Worm (Caenorhabditis elegans) whole organism, L3 larva: ENCODE results near the gene F40G9.14.

ENCODE experiments used
- R02D3.7 ChIP-seq: fragments of 150-350 bp; optimal IDR thresholded peaks from 2 replicates; lab custom pipeline; 2014; ENCODE audit warnings: missing biosample characterization, missing genetic modification characterization
- ZK546.5 ChIP-seq: sonication (generic microtip); optimal IDR thresholded peaks from 2 replicates; lab custom pipeline; 2017; ENCODE audit warnings: missing biosample characterization, missing genetic modification characterization
- aly-2 ChIP-seq: fragments of 150-350 bp; optimal IDR thresholded peaks from 2 replicates; lab custom pipeline; 2014; ENCODE audit warnings: missing biosample characterization, missing genetic modification characterization
- ama-1 ChIP-seq: fragments of 150-350 bp; optimal IDR thresholded peaks from 2 replicates; lab custom pipeline; 2018
- ceh-16 ChIP-seq: sonication (generic microtip); optimal IDR thresholded peaks from 2 replicates; lab custom pipeline; 2017; ENCODE audit warnings: missing biosample characterization, missing genetic modification characterization
- ceh-28 ChIP-seq: fragments of 150-350 bp; optimal IDR thresholded peaks from 2 replicates; lab custom pipeline; 2014; ENCODE audit warnings: missing biosample characterization, missing genetic modification reagents, missing genetic modification characterization
- ceh-82 ChIP-seq: fragments of 150-350 bp; optimal IDR thresholded peaks from 2 replicates; lab custom pipeline; 2014; ENCODE audit warnings: missing biosample characterization, missing genetic modification characterization
- ceh-9 ChIP-seq: sonication (generic microtip); optimal IDR thresholded peaks from 2 replicates; lab custom pipeline; 2018; ENCODE audit warnings: missing biosample characterization, missing genetic modification characterization
- daf-12 ChIP-seq: fragments of 150-350 bp; optimal IDR thresholded peaks from 2 replicates; lab custom pipeline; 2014; ENCODE audit warnings: missing biosample characterization, missing genetic modification reagents, missing genetic modification characterization
- egl-27 ChIP-seq: sonication (generic microtip); optimal IDR thresholded peaks from 4 replicates; lab custom pipeline; 2017; ENCODE audit warnings: missing biosample characterization, missing genetic modification reagents, missing genetic modification characterization
- egl-5 ChIP-seq: fragments of 150-350 bp; optimal IDR thresholded peaks from 2 replicates; lab custom pipeline; 2017; ENCODE audit warnings: missing biosample characterization, missing genetic modification reagents, missing genetic modification characterization, inconsistent platforms
- elt-1 ChIP-seq: fragments of 150-350 bp; optimal IDR thresholded peaks from 2 replicates; lab custom pipeline; 2014; ENCODE audit warnings: missing biosample characterization, missing genetic modification characterization
- elt-2 ChIP-seq: sonication (generic microtip); optimal IDR thresholded peaks from 2 replicates; lab custom pipeline; 2016; ENCODE audit warnings: missing genetic modification reagents, mild to moderate bottlenecking, missing genetic modification characterization, missing compliant biosample characterization
- elt-3 ChIP-seq, 3 experiments: fragments of 150-350 bp in 1 of 3; sonication (generic microtip) in 2 of 3; optimal IDR thresholded peaks; 2 replicates in 2 of 3; 4 replicates in 1 of 3; lab custom pipeline; 2014 to 2017; ENCODE audit warnings: missing biosample characterization in 3 of 3, missing genetic modification characterization in 3 of 3
- eor-1 ChIP-seq, 2 experiments: fragments of 150-350 bp; optimal IDR thresholded peaks; 2 replicates each; lab custom pipeline; 2014 to 2018; ENCODE audit warnings: missing biosample characterization in 2 of 2, missing genetic modification characterization in 2 of 2
- fkh-10 ChIP-seq: sonication (generic microtip); optimal IDR thresholded peaks from 2 replicates; lab custom pipeline; 2017; ENCODE audit warnings: missing biosample characterization, missing genetic modification reagents, missing genetic modification characterization
- fkh-2 ChIP-seq: fragments of 150-350 bp; optimal IDR thresholded peaks from 2 replicates; lab custom pipeline; 2014; ENCODE audit warnings: missing biosample characterization, missing genetic modification reagents, missing genetic modification characterization
- fos-1 ChIP-seq: fragments of 150-350 bp; optimal IDR thresholded peaks from 2 replicates; lab custom pipeline; 2014; ENCODE audit warnings: missing biosample characterization, missing genetic modification characterization
- hmg-11 ChIP-seq: sonication (generic microtip); optimal IDR thresholded peaks from 2 replicates; lab custom pipeline; 2016; ENCODE audit warnings: missing genetic modification characterization, missing compliant biosample characterization
- jun-1 ChIP-seq: fragments of 150-350 bp; optimal IDR thresholded peaks from 2 replicates; lab custom pipeline; 2014; ENCODE audit warnings: missing biosample characterization, missing genetic modification reagents, missing genetic modification characterization
- lin-15B ChIP-seq: fragments of 150-350 bp; optimal IDR thresholded peaks from 2 replicates; lab custom pipeline; 2014; ENCODE audit warnings: missing biosample characterization, missing genetic modification characterization
- lin-39 ChIP-seq: fragments of 150-350 bp; optimal IDR thresholded peaks from 2 replicates; lab custom pipeline; 2018; ENCODE audit warnings: missing biosample characterization, missing genetic modification reagents, missing genetic modification characterization
- lsy-12 ChIP-seq: sonication (generic microtip); optimal IDR thresholded peaks from 2 replicates; lab custom pipeline; 2016; ENCODE audit warnings: mild to moderate bottlenecking, missing genetic modification characterization, missing compliant biosample characterization
- mdl-1 ChIP-seq: fragments of 150-350 bp; optimal IDR thresholded peaks from 2 replicates; lab custom pipeline; 2014; ENCODE audit warnings: missing biosample characterization, missing genetic modification characterization
- mml-1 ChIP-seq: fragments of 150-350 bp; sonication (generic microtip); optimal IDR thresholded peaks from 3 replicates; lab custom pipeline; 2014; ENCODE audit warnings: missing biosample characterization, missing genetic modification characterization
- nfya-1 ChIP-seq: sonication (generic microtip); optimal IDR thresholded peaks from 2 replicates; lab custom pipeline; 2017; ENCODE audit warnings: missing genetic modification characterization, mild to moderate bottlenecking, missing compliant biosample characterization, antibody characterized with exemption, moderate library complexity; ENCODE audit not compliant: insufficient read depth
- nhr-11 ChIP-seq: fragments of 150-350 bp; optimal IDR thresholded peaks from 2 replicates; lab custom pipeline; 2014; ENCODE audit warnings: missing biosample characterization, missing genetic modification characterization
- nhr-12 ChIP-seq: fragments of 150-350 bp; optimal IDR thresholded peaks from 2 replicates; lab custom pipeline; 2014; ENCODE audit warnings: missing biosample characterization, missing genetic modification characterization
- nhr-23 ChIP-seq: fragments of 150-350 bp; optimal IDR thresholded peaks from 2 replicates; lab custom pipeline; 2014; ENCODE audit warnings: missing biosample characterization, missing genetic modification reagents, missing genetic modification characterization
- nhr-237 ChIP-seq: fragments of 150-350 bp; optimal IDR thresholded peaks from 2 replicates; lab custom pipeline; 2014; ENCODE audit warnings: missing biosample characterization, missing genetic modification characterization
- nhr-25 ChIP-seq: sonication (generic microtip); optimal IDR thresholded peaks from 2 replicates; lab custom pipeline; 2017; ENCODE audit warnings: missing biosample characterization, missing genetic modification characterization
- nhr-28 ChIP-seq: fragments of 150-350 bp; optimal IDR thresholded peaks from 2 replicates; lab custom pipeline; 2014; ENCODE audit warnings: missing biosample characterization, missing genetic modification characterization
- nhr-43 ChIP-seq: sonication (generic microtip); optimal IDR thresholded peaks from 2 replicates; lab custom pipeline; 2016; ENCODE audit warnings: mild to moderate bottlenecking, missing genetic modification characterization, missing compliant biosample characterization; ENCODE audit not compliant: poor library complexity, severe bottlenecking
- nhr-67 ChIP-seq: fragments of 150-350 bp; optimal IDR thresholded peaks from 2 replicates; lab custom pipeline; 2014; ENCODE audit warnings: missing biosample characterization, missing genetic modification characterization
- nhr-76 ChIP-seq: fragments of 150-350 bp; sonication (generic microtip); optimal IDR thresholded peaks from 5 replicates; lab custom pipeline; 2014; ENCODE audit warnings: missing biosample characterization, missing genetic modification characterization
- nhr-77 ChIP-seq: fragments of 150-350 bp; optimal IDR thresholded peaks from 2 replicates; lab custom pipeline; 2014; ENCODE audit warnings: missing biosample characterization, missing genetic modification characterization
- pha-4 ChIP-seq: fragments of 150-350 bp; optimal IDR thresholded peaks from 2 replicates; lab custom pipeline; 2014; ENCODE audit warnings: missing biosample characterization, missing genetic modification reagents, missing genetic modification characterization
- pqm-1 ChIP-seq: fragments of 150-350 bp; optimal IDR thresholded peaks from 2 replicates; lab custom pipeline; 2017; ENCODE audit warnings: missing biosample characterization, missing genetic modification characterization, inconsistent platforms
- sea-2 ChIP-seq: fragments of 150-350 bp; sonication (generic microtip); optimal IDR thresholded peaks from 4 replicates; lab custom pipeline; 2014; ENCODE audit warnings: missing biosample characterization, missing genetic modification reagents, missing genetic modification characterization
- skn-1 ChIP-seq: fragments of 150-350 bp; optimal IDR thresholded peaks from 2 replicates; lab custom pipeline; 2014; ENCODE audit warnings: missing biosample characterization, missing genetic modification characterization
- snpc-4 ChIP-seq: fragments of 150-350 bp; optimal IDR thresholded peaks from 2 replicates; lab custom pipeline; 2014; ENCODE audit warnings: missing biosample characterization, missing genetic modification characterization
- tbx-2 ChIP-seq: sonication (generic microtip); optimal IDR thresholded peaks from 2 replicates; lab custom pipeline; 2016; ENCODE audit warnings: mild to moderate bottlenecking, missing genetic modification characterization, missing compliant biosample characterization
- unc-39 ChIP-seq: sonication (generic microtip); optimal IDR thresholded peaks from 4 replicates; lab custom pipeline; 2017; ENCODE audit warnings: missing biosample characterization, missing genetic modification characterization
- unc-62 ChIP-seq: fragments of 150-350 bp; sonication (generic microtip); optimal IDR thresholded peaks from 4 replicates; lab custom pipeline; 2014; ENCODE audit warnings: missing biosample characterization, missing genetic modification reagents, missing genetic modification characterization
- zag-1 ChIP-seq: fragments of 150-350 bp; optimal IDR thresholded peaks from 2 replicates; lab custom pipeline; 2014; ENCODE audit warnings: missing biosample characterization, missing genetic modification characterization
- ztf-11 ChIP-seq: fragments of 150-350 bp; optimal IDR thresholded peaks from 2 replicates; lab custom pipeline; 2014; ENCODE audit warnings: missing biosample characterization, missing genetic modification characterization
- ztf-4 ChIP-seq: fragments of 150-350 bp; optimal IDR thresholded peaks from 2 replicates; lab custom pipeline; 2014; ENCODE audit warnings: missing biosample characterization, missing genetic modification characterization

The F40G9.14 gene

DNA sequence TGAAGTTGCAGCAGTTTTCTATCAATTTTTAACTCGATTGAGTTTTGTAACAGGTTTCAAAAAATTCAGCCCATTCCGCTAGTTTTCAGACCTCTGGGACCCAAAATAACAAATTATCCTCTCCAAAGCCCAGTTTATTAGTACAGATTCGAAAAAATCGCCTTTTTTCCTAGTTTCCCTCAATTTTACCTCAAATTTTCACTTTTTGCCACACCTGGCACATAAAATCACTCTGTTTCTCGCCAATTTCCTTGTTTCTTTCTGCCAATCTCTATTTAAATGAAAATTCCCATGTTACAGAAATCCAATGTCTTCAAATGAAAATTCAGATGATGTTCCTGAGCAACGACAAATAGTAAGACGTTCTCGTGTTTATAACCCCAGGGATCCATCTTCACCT lies 45.5 kb downstream of the F40G9.14 start, which contains the start of gene pals-22:
Gene pals-22 (plus strand): TSS at position 301 of the 400 bp plus-strand sequence.
- TF ChIP-seq hmg-11 (tag; lab: Kevin White, UChicago) = no peak
- no peak for TF ChIP-seq ztf-4 (tag; lab: Kevin White, UChicago)
- no peak for TF ChIP-seq skn-1 (tag; lab: Kevin White, UChicago)
- TF ChIP-seq mdl-1 (tag; lab: Kevin White, UChicago) = no peak
- TF ChIP-seq ceh-28 (tag; lab: Kevin White, UChicago) = no peak
- no peak for TF ChIP-seq ama-1 (lab: Kevin White, UChicago)
- TF ChIP-seq nfya-1 (tag; lab: Kevin White, UChicago) = no peak
- no peak for TF ChIP-seq nhr-28 (tag; lab: Kevin White, UChicago)
- no peak for TF ChIP-seq nhr-23 (tag; lab: Kevin White, UChicago)
- TF ChIP-seq snpc-4 = no peak
- TF ChIP-seq unc-39 (tag; lab: Kevin White, UChicago) = no peak
- no peak for TF ChIP-seq pqm-1 (tag; lab: Kevin White, UChicago)
- no peak for TF ChIP-seq jun-1 (tag; lab: Kevin White, UChicago)
- TF ChIP-seq elt-2 (tag; lab: Kevin White, UChicago) = no peak

DNA sequence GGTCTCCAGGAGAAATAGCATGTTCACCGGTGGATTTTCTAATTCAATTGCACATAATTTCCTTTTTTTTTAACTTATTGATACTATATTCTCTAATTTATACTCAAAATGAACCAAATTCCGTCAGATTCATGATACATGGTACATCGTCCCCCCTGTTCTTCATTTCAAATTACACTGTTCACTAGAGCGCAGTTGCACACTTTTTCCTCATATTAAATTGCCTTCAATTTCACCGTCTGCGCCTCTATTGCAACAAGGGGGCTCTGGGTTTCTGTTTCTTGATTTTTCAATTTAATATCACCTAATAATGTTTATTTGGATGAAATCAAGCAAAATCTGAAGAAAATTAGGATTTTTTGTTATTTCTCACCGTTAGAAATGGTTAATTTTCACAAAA lies 46.0 kb downstream of the F40G9.14 start:
- TF ChIP-seq nhr-11 (tag; lab: Kevin White, UChicago) (no peak), nhr-77 (peak; percentile 9), ceh-16 (tag; lab: Kevin White, UChicago) (no peak), nhr-28 (tag; lab: Kevin White, UChicago) (no peak), nhr-12 (tag; lab: Kevin White, UChicago) (no peak), unc-39 (tag; lab: Kevin White, UChicago) (no peak), R02D3.7 (tag; lab: Kevin White, UChicago) (no peak), eor-1 (tag; optimal IDR thresholded peaks at IDR 0.05; lab: Kevin White, UChicago) (no peak), zag-1 (no peak), mml-1 (tag; lab: Kevin White, UChicago) (no peak), fkh-2 (tag; lab: Kevin White, UChicago) (no peak), mdl-1 (tag; lab: Kevin White, UChicago) (no peak), snpc-4 (peak; percentile 55), ztf-11 (no peak), nhr-43 (tag; lab: Kevin White, UChicago) (no peak), ZK546.5 (no peak), ama-1 (lab: Kevin White, UChicago) (no peak), egl-5 (tag; lab: Kevin White, UChicago) (peak; percentile 71), nhr-23 (tag; lab: Kevin White, UChicago) (peak; percentile 61), fkh-10 (GFP tag; lab: Kevin White, UChicago) (peak; percentile 12), nhr-237 (no peak), jun-1 (tag; lab: Kevin White, UChicago) (peak; percentile 13), ztf-4 (tag; lab: Kevin White, UChicago) (no peak), lin-39 (tag; lab: Kevin White, UChicago) (peak; percentile 82), egl-27 (tag; lab: Kevin White, UChicago) (no peak), skn-1 (tag; lab: Kevin White, UChicago) (no peak), nhr-76 (tag; lab: Kevin White, UChicago) (no peak), nfya-1 (tag; lab: Kevin White, UChicago) (peak; percentile 70), nhr-67 (no peak), lsy-12 (tag; lab: Kevin White, UChicago) (no peak), fos-1 (tag; lab: Kevin White, UChicago) (no peak), tbx-2 (tag; lab: Kevin White, UChicago) (no peak), ceh-28 (tag; lab: Kevin White, UChicago) (no peak), lin-15B (tag; lab: Kevin White, UChicago) (peak; percentile 77), hmg-11 (tag; lab: Kevin White, UChicago) (peak; percentile 18), ceh-9 (tag; lab: Kevin White, UChicago) (no peak), ceh-82 (no peak), elt-3 (tag; optimal IDR thresholded peaks at IDR 0.05; lab: Kevin White, UChicago) (no peak), sea-2 (GFP tag; lab: Kevin White, UChicago) (no peak), aly-2 (tag; lab: Kevin White, UChicago) (no peak), pqm-1 (tag; lab: Kevin White, UChicago) (no peak), unc-62 (no peak), daf-12 (tag; lab: Kevin White, UChicago) (no peak), nhr-25 (tag; lab: Kevin White, UChicago) (no peak), elt-1 (tag; lab: Kevin White, UChicago) (no peak), pha-4 (tag; lab: Kevin White, UChicago) (peak; percentile 82), elt-2 (tag; lab: Kevin White, UChicago) (peak; percentile 33)
